Worm (Caenorhabditis elegans): ENCODE results near the gene F35E8.7.

F35E8.7 gene

DNA sequence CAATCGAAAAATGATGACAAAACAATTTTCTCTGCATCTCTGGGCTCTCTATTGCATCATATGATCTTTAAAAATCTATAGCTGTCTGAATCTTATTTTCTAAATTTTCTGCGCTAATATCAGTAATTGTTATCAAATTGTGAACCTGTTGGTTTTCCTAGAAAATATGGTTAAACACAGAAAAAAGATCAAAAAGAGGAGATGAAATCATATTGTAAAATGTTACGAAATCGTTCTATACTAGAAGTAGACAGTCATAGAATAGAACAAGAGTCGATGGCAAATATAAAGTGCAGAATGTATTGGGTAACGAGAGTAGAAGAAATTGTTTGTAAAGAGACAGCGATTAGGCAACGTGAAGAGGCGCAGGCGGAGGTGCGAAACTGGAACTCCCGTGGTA is 33.1 kb upstream of the F35E8.7 start (continued):
- TF ChIP-seq zip-2 (tag; optimal IDR thresholded peaks at IDR 0.05) (peak; percentile 73), daf-16 (GFP tag; optimal IDR thresholded peaks at IDR 0.05) (no peak), daf-16 (tag; optimal IDR thresholded peaks at IDR 0.05) (peak; percentile 61), unc-130 (GFP tag; optimal IDR thresholded peaks at IDR 0.05) (no peak), hlh-11 (tag; optimal IDR thresholded peaks at IDR 0.05) (peak; percentile 78), egl-27 (tag; optimal IDR thresholded peaks at IDR 0.05) (no peak), gei-8 (GFP tag; optimal IDR thresholded peaks at IDR 0.05) (no peak), mdl-1 (tag; optimal IDR thresholded peaks at IDR 0.05) (peak in 1 of 2 experiments; percentile 47), unc-39 (tag; optimal IDR thresholded peaks at IDR 0.05) (no peak), mxl-2 (GFP tag; conservative IDR thresholded peaks at IDR 0.05) (no peak), lin-15B (tag; optimal IDR thresholded peaks at IDR 0.05) (no peak), hlh-30 (tag; optimal IDR thresholded peaks at IDR 0.05; ENCODE audit: insufficient read depth) (peak; percentile 59), php-3 (GFP tag; IDR thresholded peaks at IDR 0.05) (no peak), Y75B8A.6 (GFP tag; IDR thresholded peaks at IDR 0.05) (0 out of 2 replicates have a peak, but pooled peaks have one; percentile 29), ceh-82 (tag; optimal IDR thresholded peaks at IDR 0.05) (no peak), lin-13 (GFP tag; optimal IDR thresholded peaks at IDR 0.05) (no peak), snpc-4 (tag; optimal IDR thresholded peaks at IDR 0.05) (no peak), tra-1 (GFP tag; IDR thresholded peaks at IDR 0.05) (no peak), ztf-11 (tag; optimal IDR thresholded peaks at IDR 0.05) (no peak), nhr-6 (tag; optimal IDR thresholded peaks at IDR 0.05) (peak; percentile 28), ceh-28 (tag; optimal IDR thresholded peaks at IDR 0.05) (no peak), R02D3.7 (tag; optimal IDR thresholded peaks at IDR 0.05) (no peak), ama-1 (optimal IDR thresholded peaks at IDR 0.05) (no peak), aha-1 (tag) (no peak), F44E2.7 (GFP tag; IDR thresholded peaks at IDR 0.05) (no peak), hmg-1.1 (GFP tag; IDR thresholded peaks at IDR 0.05) (0 out of 2 replicates have a peak, but pooled peaks have one; percentile 22), F49E8.2 (tag; optimal IDR thresholded peaks at IDR 0.05; ENCODE audit: borderline replicate concordance) (no peak), vab-7 (GFP tag; IDR thresholded peaks at IDR 0.05) (no peak), zfp-2 (tag; optimal IDR thresholded peaks at IDR 0.05) (no peak), fos-1 (tag; optimal IDR thresholded peaks at IDR 0.05) (no peak)

DNA sequence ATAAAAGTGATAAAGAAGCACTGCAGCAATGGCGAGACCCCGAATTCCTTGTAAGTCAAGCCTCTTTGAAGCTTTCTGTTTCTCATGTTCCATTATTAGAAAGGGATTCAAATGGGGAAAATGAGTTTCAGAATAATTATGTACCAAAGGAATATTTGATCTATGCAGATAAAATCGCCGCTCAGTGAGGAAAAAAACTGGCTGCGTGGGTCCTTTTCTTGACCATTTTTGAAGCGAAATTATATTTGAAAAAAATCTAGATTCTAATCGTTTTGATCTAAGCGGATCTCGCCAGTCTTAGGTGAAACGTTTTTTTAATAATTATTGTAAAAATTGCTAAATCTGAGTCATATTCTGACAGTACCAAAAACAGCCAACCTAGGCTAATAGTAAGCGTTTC is 29.1 kb upstream of the F35E8.7 start, which contains the start of gene oac-42:
Gene oac-42 (minus strand): TSS at position 101 of the 400 bp plus-strand sequence.
- no peak for TF ChIP-seq daf-19 (GFP tag; conservative IDR thresholded peaks at IDR 0.05)
- peak in 1 of 2 experiments; percentile 57 for TF ChIP-seq unc-62 (GFP tag; optimal IDR thresholded peaks at IDR 0.05 in 1 of 2)
- TF ChIP-seq unc-62 (tag; optimal IDR thresholded peaks at IDR 0.05) = no peak

DNA sequence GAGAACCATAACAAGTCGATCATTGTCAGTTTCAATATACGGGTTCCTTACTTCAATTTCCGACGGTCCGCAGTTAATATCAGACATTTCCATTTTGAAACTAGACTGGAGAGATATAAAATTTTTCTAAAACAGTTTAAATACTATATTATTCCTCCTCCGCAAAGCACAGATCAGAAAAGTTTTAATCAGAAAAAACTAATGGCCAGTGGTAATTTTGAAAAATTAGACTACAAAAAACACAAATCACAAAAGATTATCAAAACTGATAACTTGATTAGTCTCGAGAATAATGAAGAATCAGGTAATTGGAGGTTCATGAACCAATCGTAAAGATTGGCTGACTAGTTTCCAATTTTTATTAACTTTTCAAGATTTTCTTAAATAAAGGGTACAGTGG is 27.8 kb upstream of the F35E8.7 start, which contains the start of gene T06C12.9:
Gene T06C12.9 (minus strand): TSS at position 101 of the 400 bp plus-strand sequence.
- TF ChIP-seq nhr-28 (tag; optimal IDR thresholded peaks at IDR 0.05) (peak; percentile 3), hmg-1.1 (GFP tag; IDR thresholded peaks at IDR 0.05) (no peak)

DNA sequence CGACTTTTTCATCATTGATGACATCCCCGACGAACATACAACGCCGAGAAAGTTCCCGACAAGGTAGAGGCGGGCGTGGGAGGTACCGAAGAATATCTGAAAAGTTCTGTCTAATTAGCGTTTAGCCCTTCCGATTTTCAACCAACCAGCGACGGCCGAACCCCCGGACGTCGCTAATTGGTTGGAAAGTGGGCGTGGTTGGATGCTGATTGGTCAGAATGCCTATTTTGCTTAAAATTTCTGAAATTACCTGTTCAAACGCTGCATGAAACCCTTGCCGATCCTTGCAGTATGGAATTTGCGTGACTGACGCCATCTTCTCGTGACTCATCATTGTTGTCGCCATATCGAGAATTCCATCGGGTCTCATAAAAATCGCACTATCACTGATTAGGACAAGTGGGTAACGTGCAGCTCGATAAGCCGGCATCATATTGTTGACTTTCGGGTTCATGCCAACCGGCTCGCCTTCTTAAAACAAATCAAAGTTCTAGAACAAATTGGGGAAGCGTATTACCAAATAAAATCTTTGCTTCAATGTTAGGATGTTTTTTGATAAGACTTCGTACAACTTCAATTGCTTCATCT is 26.0 kb upstream of the F35E8.7 start:
- peak; percentile 48 for TF ChIP-seq mxl-3 (GFP tag; optimal IDR thresholded peaks at IDR 0.05)
- peak; percentile 82 for TF ChIP-seq nhr-28 (tag; optimal IDR thresholded peaks at IDR 0.05)
- TF ChIP-seq saeg-2 (GFP tag; IDR thresholded peaks at IDR 0.05) = no peak
- TF ChIP-seq lin-38 (GFP tag; IDR thresholded peaks at IDR 0.05) = no peak
- no peak for TF ChIP-seq ztf-7 (tag; optimal IDR thresholded peaks at IDR 0.05)
- no peak for TF ChIP-seq F10B5.3 (tag; optimal IDR thresholded peaks at IDR 0.05)
- TF ChIP-seq zag-1 (tag; optimal IDR thresholded peaks at IDR 0.05) = no peak
- no peak for TF ChIP-seq spr-1 (tag; optimal IDR thresholded peaks at IDR 0.05)
- TF ChIP-seq madf-5 (GFP tag; IDR thresholded peaks at IDR 0.05) = no peak
- TF ChIP-seq nhr-111 (GFP tag; optimal IDR thresholded peaks at IDR 0.05) = no peak
- no peak for TF ChIP-seq nhr-42 (GFP tag; IDR thresholded peaks at IDR 0.05)
- TF ChIP-seq tra-1 (GFP tag; IDR thresholded peaks at IDR 0.05) = no peak
- TF ChIP-seq zfp-2 (tag; optimal IDR thresholded peaks at IDR 0.05) = no peak
- no peak for TF ChIP-seq F37D6.2 (tag; optimal IDR thresholded peaks at IDR 0.05)
- TF ChIP-seq hlh-11 (tag; optimal IDR thresholded peaks at IDR 0.05) = peak; percentile 79
- TF ChIP-seq sdz-12 (GFP tag; optimal IDR thresholded peaks at IDR 0.05) = no peak
- no peak for TF ChIP-seq hif-1 (tag; optimal IDR thresholded peaks at IDR 0.05)
- no peak for TF ChIP-seq ZK337.2 (GFP tag; IDR thresholded peaks at IDR 0.05)
- no peak for TF ChIP-seq aly-2 (tag; optimal IDR thresholded peaks at IDR 0.05)
